Worm (Caenorhabditis elegans): ENCODE data around the gene lgmn-1.

ce11 chrV:12494522-12494921, 18.3 kb upstream of the lgmn-1 start, which contains the start of gene mrps-11:
- TF ChIP-seq nhr-84 (tag; optimal IDR thresholded peaks at IDR 0.05): no peak
- no peak for TF ChIP-seq nhr-237 (tag; optimal IDR thresholded peaks at IDR 0.05)
- TF ChIP-seq lin-13 (GFP tag; optimal IDR thresholded peaks at IDR 0.05): no peak
- no peak for TF ChIP-seq skn-1 (tag; optimal IDR thresholded peaks at IDR 0.05)
- no peak for TF ChIP-seq pqm-1 (tag; optimal IDR thresholded peaks at IDR 0.05)
- TF ChIP-seq ceh-63 (GFP tag; optimal IDR thresholded peaks at IDR 0.05): no peak
- no peak for TF ChIP-seq ceh-8 (GFP tag; optimal IDR thresholded peaks at IDR 0.05)
- TF ChIP-seq zag-1 (tag; optimal IDR thresholded peaks at IDR 0.05): no peak
- no peak for TF ChIP-seq efl-3 (GFP tag; optimal IDR thresholded peaks at IDR 0.05)
- no peak for TF ChIP-seq ceh-82 (tag; optimal IDR thresholded peaks at IDR 0.05)
- no peak for TF ChIP-seq dpl-1 (GFP tag; optimal IDR thresholded peaks at IDR 0.05)
- TF ChIP-seq sox-4 (tag; optimal IDR thresholded peaks at IDR 0.05): no peak

All from whole organism, L1 larva.